Fruit fly (Drosophila melanogaster): ENCODE measurements around the gene CG42717.

dm6 chr3L:16024276-16025019 lies 8.5 kb downstream of the CG42717 start:
- TF ChIP-seq h (optimal IDR thresholded peaks at IDR 0.05): no peak
- TF ChIP-seq Sin3A (optimal IDR thresholded peaks at IDR 0.05): no peak
- TF ChIP-seq psq (optimal IDR thresholded peaks at IDR 0.05): no peak
